Worm (Caenorhabditis elegans) whole organism, late embryonic: ENCODE data around the gene T20B12.7.

Source experiments
- ceh-31 ChIP-seq: sonication (generic microtip); optimal IDR thresholded peaks from 2 replicates; lab custom pipeline; 2016; ENCODE audit warnings: missing genetic modification characterization, missing compliant biosample characterization
- elt-2 ChIP-seq: sonication (generic microtip); optimal IDR thresholded peaks from 2 replicates; lab custom pipeline; 2016; ENCODE audit warnings: missing genetic modification reagents, missing genetic modification characterization, missing compliant biosample characterization
- ets-4 ChIP-seq: sonication (generic microtip); optimal IDR thresholded peaks from 2 replicates; lab custom pipeline; 2016; ENCODE audit warnings: missing genetic modification characterization, missing compliant biosample characterization
- nfya-1 ChIP-seq: sonication (generic microtip); optimal IDR thresholded peaks from 2 replicates; lab custom pipeline; 2017; ENCODE audit warnings: missing genetic modification characterization, mild to moderate bottlenecking, missing compliant biosample characterization, antibody characterized with exemption, moderate library complexity
- nhr-11 ChIP-seq: fragments of 150-350 bp; optimal IDR thresholded peaks from 2 replicates; lab custom pipeline; 2014; ENCODE audit warnings: missing biosample characterization, missing genetic modification characterization
- sox-2 ChIP-seq: fragments of 200-800 bp; sonication (Bioruptor generic); IDR thresholded peaks from 2 replicates; pipeline ENCODE4 v1.3.6; 2022; ENCODE audit warnings: missing genetic modification reagents, missing genetic modification characterization, missing compliant biosample characterization
- tbx-2 ChIP-seq: sonication (generic microtip); optimal IDR thresholded peaks from 2 replicates; lab custom pipeline; 2016; ENCODE audit warnings: missing genetic modification characterization, missing compliant biosample characterization
- ztf-16 ChIP-seq: sonication (generic microtip); optimal IDR thresholded peaks from 2 replicates; lab custom pipeline; 2017; ENCODE audit warnings: missing genetic modification characterization, missing compliant biosample characterization

ce11 chrIII:7370569-7370968 is 8.3 kb downstream of the T20B12.7 start:
- no peak for TF ChIP-seq tbx-2 (tag; lab: Kevin White, UChicago)
- TF ChIP-seq ceh-31 (tag; lab: Kevin White, UChicago), result no peak
- TF ChIP-seq nhr-11 (tag; lab: Kevin White, UChicago), result no peak
- no peak for TF ChIP-seq ets-4 (tag; lab: Kevin White, UChicago)
- no peak for TF ChIP-seq elt-2 (tag; lab: Kevin White, UChicago)
- TF ChIP-seq ztf-16 (tag; lab: Kevin White, UChicago), result no peak
- TF ChIP-seq sox-2 (GFP tag; lab: Robert Waterston, UW), result no peak
- no peak for TF ChIP-seq nfya-1 (tag; lab: Kevin White, UChicago)
